Fruit fly (Drosophila melanogaster) whole organism, embryonic: ENCODE data around the gene CG14034.
A peak's percentile ranks its signal among the peaks of the same experiment; 100 is the strongest.

Source experiments
- ATbp ChIP-seq: fragments of 200-800 bp; sonication (Bioruptor generic); optimal IDR thresholded peaks from 2 replicates; lab custom pipeline; 2017; ENCODE audit warnings: missing biosample characterization, mild to moderate bottlenecking, missing genetic modification characterization, missing genetic modification reagents
- Abd-B ChIP-seq: fragments of 200-800 bp; sonication (Bioruptor generic); optimal IDR thresholded peaks from 2 replicates; lab custom pipeline; 2018; ENCODE audit warnings: missing biosample characterization, mild to moderate bottlenecking, missing genetic modification characterization, moderate library complexity
- CG11085 ChIP-seq: fragments of 200-800 bp; sonication (Bioruptor generic); IDR thresholded peaks from 2 replicates; pipeline ENCODE4 v1.3.6; 2022; ENCODE audit warnings: missing biosample characterization, missing genetic modification characterization
- CG11456 ChIP-seq: fragments of 200-800 bp; sonication (Bioruptor generic); IDR thresholded peaks from 3 replicates; pipeline ENCODE4 v1.3.6; 2022; ENCODE audit warnings: missing biosample characterization, missing genetic modification characterization
- CG11696 ChIP-seq: fragments of 200-800 bp; sonication (Bioruptor generic); IDR thresholded peaks from 2 replicates; pipeline ENCODE4 v1.3.6; 2022; ENCODE audit warnings: missing biosample characterization, missing genetic modification characterization
- CG12391 ChIP-seq: fragments of 200-800 bp; sonication (Bioruptor generic); optimal IDR thresholded peaks from 3 replicates; lab custom pipeline; 2018; ENCODE audit warnings: missing biosample characterization, mild to moderate bottlenecking, missing genetic modification characterization, moderate library complexity
- CG12659 ChIP-seq: fragments of 200-800 bp; sonication (Bioruptor generic); optimal IDR thresholded peaks from 3 replicates; lab custom pipeline; 2017; ENCODE audit warnings: mild to moderate bottlenecking, missing biosample characterization, missing genetic modification reagents, missing genetic modification characterization
- CG13424 ChIP-seq: fragments of 200-800 bp; sonication (Bioruptor generic); optimal IDR thresholded peaks from 2 replicates; lab custom pipeline; 2019; ENCODE audit warnings: missing biosample characterization, mild to moderate bottlenecking, missing genetic modification characterization, moderate library complexity
- CG15011 ChIP-seq: fragments of 200-800 bp; sonication (Bioruptor generic); optimal IDR thresholded peaks from 3 replicates; lab custom pipeline; 2018; ENCODE audit warnings: missing biosample characterization, mild to moderate bottlenecking, missing genetic modification characterization
- CG17359 ChIP-seq: fragments of 200-800 bp; sonication (Bioruptor generic); optimal IDR thresholded peaks from 3 replicates; lab custom pipeline; 2018; ENCODE audit warnings: missing biosample characterization, mild to moderate bottlenecking, missing genetic modification characterization, moderate library complexity
- CG2120 ChIP-seq: fragments of 200-800 bp; sonication (Bioruptor generic); optimal IDR thresholded peaks from 3 replicates; lab custom pipeline; 2016; ENCODE audit warnings: missing biosample characterization, missing genetic modification characterization
- CG2199 ChIP-seq: fragments of 200-800 bp; sonication (Bioruptor generic); IDR thresholded peaks from 3 replicates; pipeline ENCODE4 v1.3.6; 2022; ENCODE audit warnings: missing biosample characterization, missing genetic modification characterization
- CG32532 ChIP-seq: fragments of 200-800 bp; sonication (Bioruptor generic); IDR thresholded peaks from 2 replicates; pipeline ENCODE4 v1.3.6; 2022; ENCODE audit warnings: missing biosample characterization, missing genetic modification characterization
- CG4282 ChIP-seq: fragments of 200-800 bp; sonication (Bioruptor generic); optimal IDR thresholded peaks from 2 replicates; lab custom pipeline; 2016; ENCODE audit warnings: missing biosample characterization, missing genetic modification characterization
- CG4730 ChIP-seq: fragments of 200-800 bp; sonication (Bioruptor generic); IDR thresholded peaks from 2 replicates; pipeline ENCODE4 v1.3.6; 2022; ENCODE audit warnings: missing biosample characterization, missing genetic modification characterization
- CG7357 ChIP-seq: fragments of 200-800 bp; sonication (Bioruptor generic); IDR thresholded peaks from 3 replicates; pipeline ENCODE4 v1.3.6; 2022; ENCODE audit warnings: missing biosample characterization, missing genetic modification characterization
- CG7786 ChIP-seq: fragments of 200-800 bp; sonication (Bioruptor generic); optimal IDR thresholded peaks from 2 replicates; lab custom pipeline; 2016; ENCODE audit warnings: missing biosample characterization, missing genetic modification characterization
- CoRest ChIP-seq: fragments of 200-800 bp; sonication (Bioruptor generic); optimal IDR thresholded peaks from 3 replicates; lab custom pipeline; 2018; ENCODE audit warnings: missing biosample characterization, mild to moderate bottlenecking, missing genetic modification characterization, moderate library complexity
- Dad ChIP-seq: fragments of 200-800 bp; sonication (Bioruptor generic); optimal IDR thresholded peaks from 3 replicates; lab custom pipeline; 2016; ENCODE audit warnings: missing biosample characterization, missing genetic modification characterization
- Dref ChIP-seq: fragments of 200-800 bp; sonication (Bioruptor generic); IDR thresholded peaks from 2 replicates; pipeline ENCODE4 v1.3.6; 2022; ENCODE audit warnings: missing biosample characterization, missing genetic modification characterization
- Fer1 ChIP-seq: fragments of 200-800 bp; sonication (Bioruptor generic); optimal IDR thresholded peaks from 2 replicates; lab custom pipeline; 2017; ENCODE audit warnings: missing biosample characterization, mild to moderate bottlenecking, missing genetic modification characterization
- H15 ChIP-seq: fragments of 200-800 bp; sonication (Bioruptor generic); IDR thresholded peaks from 3 replicates; pipeline ENCODE4 v1.3.6; 2022; ENCODE audit warnings: missing biosample characterization, missing genetic modification characterization
- Hey ChIP-seq: fragments of 200-800 bp; sonication (Bioruptor generic); optimal IDR thresholded peaks from 3 replicates; lab custom pipeline; 2018; ENCODE audit warnings: missing biosample characterization, mild to moderate bottlenecking, missing genetic modification characterization
- HmgZ ChIP-seq: fragments of 200-800 bp; sonication (Bioruptor generic); optimal IDR thresholded peaks from 2 replicates; lab custom pipeline; 2018; ENCODE audit warnings: missing biosample characterization, mild to moderate bottlenecking, missing genetic modification characterization
- Max ChIP-seq: fragments of 200-800 bp; sonication (Bioruptor generic); optimal IDR thresholded peaks from 2 replicates; lab custom pipeline; 2016; ENCODE audit warnings: missing biosample characterization, mild to moderate bottlenecking, missing genetic modification characterization
- Mes4 ChIP-seq: fragments of 200-800 bp; sonication (Bioruptor generic); optimal IDR thresholded peaks from 2 replicates; lab custom pipeline; 2016; ENCODE audit warnings: missing biosample characterization, missing genetic modification characterization
- Oli ChIP-seq: fragments of 200-800 bp; sonication (Bioruptor generic); optimal IDR thresholded peaks from 2 replicates; lab custom pipeline; 2018; ENCODE audit warnings: missing biosample characterization, mild to moderate bottlenecking, missing genetic modification characterization, moderate library complexity
- Rfx ChIP-seq: fragments of 200-800 bp; sonication (Bioruptor generic); IDR thresholded peaks from 2 replicates; pipeline ENCODE4 v1.3.6; 2022; ENCODE audit warnings: missing biosample characterization, missing genetic modification characterization
- Six4 ChIP-seq: fragments of 200-800 bp; sonication (Bioruptor generic); optimal IDR thresholded peaks from 2 replicates; lab custom pipeline; 2016; ENCODE audit warnings: missing biosample characterization, missing genetic modification characterization
- Sox102F ChIP-seq: fragments of 200-800 bp; sonication (Bioruptor generic); optimal IDR thresholded peaks from 2 replicates; lab custom pipeline; 2018; ENCODE audit warnings: missing biosample characterization, mild to moderate bottlenecking, missing genetic modification characterization, moderate library complexity
- Tbp ChIP-seq: fragments of >200 bp; optimal IDR thresholded peaks from 2 replicates; lab custom pipeline; 2018; ENCODE audit warnings: missing biosample characterization, missing genetic modification characterization
- YL-1 ChIP-seq: fragments of 200-800 bp; sonication (Bioruptor generic); optimal IDR thresholded peaks from 3 replicates; lab custom pipeline; 2017; ENCODE audit warnings: missing biosample characterization, mild to moderate bottlenecking, missing genetic modification characterization
- al ChIP-seq: fragments of 200-800 bp; sonication (Bioruptor generic); IDR thresholded peaks from 2 replicates; pipeline ENCODE4 v1.3.6; 2022; ENCODE audit warnings: missing biosample characterization, missing genetic modification characterization
- bcd ChIP-seq: fragments of 200-800 bp; sonication (Bioruptor generic); optimal IDR thresholded peaks from 2 replicates; lab custom pipeline; 2017; ENCODE audit warnings: missing biosample characterization, mild to moderate bottlenecking, missing genetic modification characterization
- btn ChIP-seq: fragments of 200-800 bp; sonication (Bioruptor generic); optimal IDR thresholded peaks from 2 replicates; lab custom pipeline; 2016; ENCODE audit warnings: missing biosample characterization, missing genetic modification characterization
- chif ChIP-seq, 2 experiments: fragments of 200-800 bp; sonication (Bioruptor generic); optimal IDR thresholded peaks; 3 replicates each; lab custom pipeline; 2016; ENCODE audit warnings: missing biosample characterization in 2 of 2, missing genetic modification characterization in 2 of 2
- cwo ChIP-seq: fragments of 200-800 bp; sonication (Bioruptor generic); optimal IDR thresholded peaks from 3 replicates; lab custom pipeline; 2017; ENCODE audit warnings: missing biosample characterization, missing genetic modification characterization, mild to moderate bottlenecking, moderate library complexity, missing genetic modification reagents
- dysf ChIP-seq: fragments of 200-800 bp; sonication (Bioruptor generic); IDR thresholded peaks from 3 replicates; pipeline ENCODE4 v1.3.6; 2022; ENCODE audit warnings: missing biosample characterization, missing genetic modification characterization
- eyg ChIP-seq: fragments of 200-800 bp; sonication (Bioruptor generic); optimal IDR thresholded peaks from 3 replicates; lab custom pipeline; 2016; ENCODE audit warnings: missing biosample characterization, missing genetic modification characterization
- gcm2 ChIP-seq: fragments of 200-800 bp; sonication (Bioruptor generic); optimal IDR thresholded peaks from 2 replicates; lab custom pipeline; 2016; ENCODE audit warnings: missing biosample characterization, missing genetic modification characterization
- nerfin-1 ChIP-seq: fragments of 200-800 bp; sonication (Bioruptor generic); optimal IDR thresholded peaks from 3 replicates; lab custom pipeline; 2019; ENCODE audit warnings: missing biosample characterization, mild to moderate bottlenecking, missing genetic modification characterization, moderate library complexity
- nmo ChIP-seq: fragments of 200-800 bp; sonication (Bioruptor generic); optimal IDR thresholded peaks from 2 replicates; lab custom pipeline; 2018; ENCODE audit warnings: missing biosample characterization, mild to moderate bottlenecking, missing genetic modification characterization, moderate library complexity
- oc ChIP-seq: fragments of 200-800 bp; sonication (Bioruptor generic); optimal IDR thresholded peaks from 2 replicates; lab custom pipeline; 2018; ENCODE audit warnings: missing biosample characterization, mild to moderate bottlenecking, missing genetic modification characterization, moderate library complexity
- org-1 ChIP-seq: fragments of 200-800 bp; sonication (Bioruptor generic); optimal IDR thresholded peaks from 2 replicates; lab custom pipeline; 2017; ENCODE audit warnings: missing biosample characterization, missing genetic modification characterization
- otp ChIP-seq: fragments of 200-800 bp; sonication (Bioruptor generic); IDR thresholded peaks from 3 replicates; pipeline ENCODE4, ENCODE4 v1.3.6; 2022; ENCODE audit warnings: missing biosample characterization, missing genetic modification characterization
- ranshi ChIP-seq: fragments of 200-800 bp; sonication (Bioruptor generic); IDR thresholded peaks from 2 replicates; pipeline ENCODE4 v1.3.6; 2022; ENCODE audit warnings: missing biosample characterization, missing genetic modification characterization
- slou ChIP-seq: fragments of 200-800 bp; sonication (Bioruptor generic); optimal IDR thresholded peaks from 3 replicates; lab custom pipeline; 2016; ENCODE audit warnings: missing biosample characterization, missing genetic modification characterization
- slp2 ChIP-seq: fragments of 200-800 bp; sonication (Bioruptor generic); optimal IDR thresholded peaks from 2 replicates; lab custom pipeline; 2016; ENCODE audit warnings: missing biosample characterization, missing genetic modification characterization
- z ChIP-seq: fragments of 200-800 bp; sonication (Bioruptor generic); IDR thresholded peaks from 3 replicates; pipeline ENCODE4 v1.3.6; 2022; ENCODE audit warnings: missing biosample characterization, missing genetic modification characterization
- zfh2 ChIP-seq: fragments of 200-800 bp; sonication (Bioruptor generic); optimal IDR thresholded peaks from 2 replicates; lab custom pipeline; 2016; ENCODE audit warnings: missing biosample characterization, missing genetic modification characterization

Gene CG14034

DNA sequence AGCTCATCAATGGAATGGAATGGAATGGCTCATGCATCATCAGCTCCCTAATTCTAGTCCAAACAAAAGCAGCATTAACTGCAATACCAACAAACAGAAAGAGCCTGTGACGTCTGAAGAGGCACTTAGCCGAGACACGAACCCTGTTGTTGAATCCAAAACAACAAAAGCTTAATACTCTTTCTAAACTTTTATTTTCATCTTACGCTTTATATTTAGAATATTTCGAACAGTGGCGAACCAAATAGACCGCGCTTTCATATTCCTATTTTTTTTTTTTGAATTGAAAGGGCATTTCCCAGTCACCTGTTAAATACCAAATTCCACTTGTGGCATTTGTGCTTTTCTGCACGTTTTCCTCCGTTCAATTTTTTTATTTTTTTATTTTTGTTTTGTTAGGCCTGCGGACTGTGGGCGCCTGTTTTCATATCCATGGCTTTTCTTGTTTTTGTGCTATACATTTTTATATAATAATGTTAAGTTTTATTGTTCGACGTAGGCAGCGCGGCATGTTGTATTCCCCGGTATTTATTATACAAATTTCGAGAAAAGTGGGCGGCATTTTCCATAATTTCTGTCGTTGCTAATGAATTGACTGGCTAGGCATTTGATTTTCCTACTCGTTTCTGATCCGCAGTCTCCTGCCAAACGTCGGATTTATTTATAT, 9.3 kb upstream of the CG14034 start (continued):
- TF ChIP-seq HmgZ (tag; lab: Kevin White, UChicago) (no peak), Rfx (GFP tag; lab: Robert Waterston, UW) (peak; percentile 62), eyg (no peak), Max (GFP tag; lab: Kevin White, UChicago) (peak; percentile 12), zfh2 (GFP tag; lab: Kevin White, UChicago) (peak; percentile 26), chif (GFP tag; optimal IDR thresholded peaks at IDR 0.05; lab: Kevin White, UChicago) (peak in 1 of 2 experiments; percentile 22), CG11456 (GFP tag; lab: Robert Waterston, UW) (0 out of 3 replicates have a peak, but pooled peaks have one; percentile 40), otp (GFP tag; lab: Robert Waterston, UW) (peak; percentile 47; the same call in 1 of the 3 replicates), bcd (GFP tag; lab: Kevin White, UChicago) (peak; percentile 23), CG12659 (peak; percentile 16), CG11696 (GFP tag; lab: Robert Waterston, UW) (no peak), CG12391 (tag; lab: Kevin White, UChicago) (peak; percentile 17), Six4 (GFP tag; lab: Kevin White, UChicago) (no peak), CG2120 (GFP tag; lab: Kevin White, UChicago) (peak; percentile 62), CG13424 (tag; lab: Kevin White, UChicago) (no peak), Tbp (no peak), btn (GFP tag; lab: Kevin White, UChicago) (no peak), CG4730 (0 out of 2 replicates have a peak, but pooled peaks have one; percentile 37), org-1 (GFP tag; lab: Kevin White, UChicago) (peak; percentile 1), Fer1 (GFP tag; lab: Kevin White, UChicago) (no peak), CG15011 (no peak), Sox102F (GFP tag; lab: Kevin White, UChicago) (peak; percentile 28), cwo (peak; percentile 76), CoRest (tag; lab: Kevin White, UChicago) (peak; percentile 27), CG11085 (GFP tag; lab: Robert Waterston, UW) (peak; percentile 28; the same call in 1 of the 2 replicates), CG17359 (tag; lab: Kevin White, UChicago) (peak; percentile 12), ATbp (GFP tag; lab: Kevin White, UChicago) (peak; percentile 7), slou (GFP tag; lab: Kevin White, UChicago) (peak; percentile 54), CG7786 (GFP tag; lab: Kevin White, UChicago) (peak; percentile 3), nmo (GFP tag; lab: Kevin White, UChicago) (peak; percentile 11), oc (tag; lab: Kevin White, UChicago) (no peak), gcm2 (GFP tag; lab: Kevin White, UChicago) (no peak), slp2 (GFP tag; lab: Kevin White, UChicago) (peak; percentile 18), Dad (GFP tag; lab: Kevin White, UChicago) (no peak), dysf (GFP tag; lab: Robert Waterston, UW) (peak; percentile 60; the same call in 2 of the 3 replicates), al (GFP tag; lab: Robert Waterston, UW) (peak; percentile 53; the same call in 1 of the 2 replicates), Hey (tag; lab: Kevin White, UChicago) (no peak), CG7357 (peak; percentile 30; the same call in 1 of the 3 replicates), YL-1 (GFP tag; lab: Kevin White, UChicago) (no peak), CG2199 (GFP tag; lab: Robert Waterston, UW) (peak; percentile 89), Oli (tag; lab: Kevin White, UChicago) (peak; percentile 31), z (no peak), Dref (GFP tag; lab: Robert Waterston, UW) (no peak), ranshi (GFP tag; lab: Robert Waterston, UW) (peak; percentile 29; the same call in 1 of the 2 replicates), CG4282 (no peak), Mes4 (GFP tag; lab: Kevin White, UChicago) (no peak), Abd-B (GFP tag; lab: Kevin White, UChicago) (no peak), nerfin-1 (tag; lab: Kevin White, UChicago) (no peak), CG32532 (peak; percentile 66), H15 (GFP tag; lab: Robert Waterston, UW) (0 out of 3 replicates have a peak, but pooled peaks have one; percentile 27)
